Worm (Caenorhabditis elegans) whole organism, L2 larva: ENCODE results near the gene clc-7.

Source experiments
- F13H6.1 ChIP-seq: sonication (generic microtip); optimal IDR thresholded peaks from 2 replicates; lab custom pipeline; 2016; ENCODE audit warnings: missing genetic modification characterization, missing compliant biosample characterization
- ama-1 ChIP-seq: fragments of 150-350 bp; optimal IDR thresholded peaks from 2 replicates; lab custom pipeline; 2018; ENCODE audit warnings: inconsistent platforms
- egl-27 ChIP-seq: sonication (generic microtip); optimal IDR thresholded peaks from 3 replicates; lab custom pipeline; 2017; ENCODE audit warnings: missing biosample characterization, missing genetic modification reagents, missing genetic modification characterization
- fos-1 ChIP-seq: fragments of 150-350 bp; optimal IDR thresholded peaks from 2 replicates; lab custom pipeline; 2014; ENCODE audit warnings: missing biosample characterization, missing genetic modification characterization
- lin-13 ChIP-seq: fragments of 150-350 bp; optimal IDR thresholded peaks from 2 replicates; lab custom pipeline; 2014; ENCODE audit warnings: missing biosample characterization, missing genetic modification reagents, missing genetic modification characterization
- mdl-1 ChIP-seq, 2 experiments: fragments of 150-350 bp in 1 of 2; sonication (generic microtip) in 1 of 2; optimal IDR thresholded peaks; 2 replicates each; lab custom pipeline; 2017; ENCODE audit warnings: missing biosample characterization in 2 of 2, missing genetic modification characterization in 2 of 2
- nhr-11 ChIP-seq: fragments of 150-350 bp; optimal IDR thresholded peaks from 2 replicates; lab custom pipeline; 2014; ENCODE audit warnings: missing biosample characterization, missing genetic modification characterization
- nhr-12 ChIP-seq: fragments of 150-350 bp; optimal IDR thresholded peaks from 2 replicates; lab custom pipeline; 2014; ENCODE audit warnings: missing biosample characterization, missing genetic modification characterization
- nhr-129 ChIP-seq: fragments of 150-350 bp; optimal IDR thresholded peaks from 2 replicates; lab custom pipeline; 2014; ENCODE audit warnings: missing biosample characterization, missing genetic modification characterization
- nhr-21 ChIP-seq: fragments of 150-350 bp; optimal IDR thresholded peaks from 2 replicates; lab custom pipeline; 2014; ENCODE audit warnings: missing biosample characterization, missing genetic modification characterization
- nhr-6 ChIP-seq: fragments of 150-350 bp; optimal IDR thresholded peaks from 2 replicates; lab custom pipeline; 2014; ENCODE audit warnings: missing biosample characterization, missing genetic modification characterization
- nhr-77 ChIP-seq: fragments of 150-350 bp; optimal IDR thresholded peaks from 2 replicates; lab custom pipeline; 2014; ENCODE audit warnings: missing biosample characterization, missing genetic modification characterization
- unc-62 ChIP-seq: fragments of 150-350 bp; optimal IDR thresholded peaks from 2 replicates; lab custom pipeline; 2014; ENCODE audit warnings: missing biosample characterization, missing genetic modification reagents, missing genetic modification characterization
- zag-1 ChIP-seq: fragments of 150-350 bp; optimal IDR thresholded peaks from 2 replicates; lab custom pipeline; 2014; ENCODE audit warnings: missing biosample characterization, missing genetic modification characterization

DNA sequence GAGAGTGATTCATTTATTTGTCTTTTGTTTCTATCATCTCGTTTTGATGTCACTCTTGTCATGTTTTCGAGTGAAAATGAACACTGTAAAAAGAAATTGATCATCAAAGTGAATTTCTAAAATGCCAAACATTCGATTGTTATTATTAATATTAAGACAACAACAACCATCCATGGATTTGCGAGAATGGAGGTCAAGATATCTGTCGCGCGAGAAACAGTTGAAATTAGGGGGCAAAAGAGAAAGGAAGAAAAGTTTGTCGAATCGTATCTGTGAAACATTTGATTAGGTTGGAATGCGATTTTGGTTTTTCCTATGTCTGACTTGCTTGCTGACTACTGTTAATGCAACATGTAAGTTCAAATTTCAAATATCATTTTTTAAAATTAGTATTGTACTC is 46.9 kb upstream of the clc-7 start, which contains the start of gene ZC449.2:
- TF ChIP-seq nhr-12 (tag; lab: Kevin White, UChicago) (no peak), nhr-77 (tag; lab: Kevin White, UChicago) (no peak), ama-1 (no peak), nhr-11 (tag; lab: Kevin White, UChicago) (no peak), egl-27 (no peak), lin-13 (GFP tag; lab: Kevin White, UChicago) (no peak), F13H6.1 (no peak), mdl-1 (tag; optimal IDR thresholded peaks at IDR 0.05; lab: Kevin White, UChicago) (no peak), zag-1 (tag; lab: Kevin White, UChicago) (no peak), nhr-129 (tag; lab: Kevin White, UChicago) (no peak), fos-1 (tag; lab: Kevin White, UChicago) (no peak), nhr-6 (tag; lab: Kevin White, UChicago) (no peak), unc-62 (GFP tag; lab: Kevin White, UChicago) (no peak), nhr-21 (tag; lab: Kevin White, UChicago) (no peak)
